Fruit fly (Drosophila melanogaster) whole organism, embryonic: ENCODE results near the gene CG6652.

ENCODE experiments used
- ATbp ChIP-seq: fragments of 200-800 bp; sonication (Bioruptor generic); optimal IDR thresholded peaks from 2 replicates; lab custom pipeline; 2017; ENCODE audit warnings: missing biosample characterization, mild to moderate bottlenecking, missing genetic modification characterization, missing genetic modification reagents
- BtbVII ChIP-seq: fragments of 200-800 bp; sonication (Bioruptor generic); optimal IDR thresholded peaks from 3 replicates; lab custom pipeline; 2017; ENCODE audit warnings: missing biosample characterization, mild to moderate bottlenecking, missing genetic modification characterization
- CG10431 ChIP-seq: fragments of 200-800 bp; sonication (Bioruptor generic); optimal IDR thresholded peaks from 3 replicates; lab custom pipeline; 2018; ENCODE audit warnings: missing biosample characterization, mild to moderate bottlenecking, missing genetic modification characterization
- CG12744 ChIP-seq: fragments of 200-800 bp; sonication (Bioruptor generic); optimal IDR thresholded peaks from 2 replicates; lab custom pipeline; 2016; ENCODE audit warnings: missing biosample characterization, missing genetic modification characterization
- CG13424 ChIP-seq: fragments of 200-800 bp; sonication (Bioruptor generic); optimal IDR thresholded peaks from 2 replicates; lab custom pipeline; 2019; ENCODE audit warnings: missing biosample characterization, mild to moderate bottlenecking, missing genetic modification characterization, moderate library complexity
- CG14050 ChIP-seq: fragments of 200-800 bp; sonication (Bioruptor generic); IDR thresholded peaks from 3 replicates; pipeline ENCODE4 v1.3.6; 2022; ENCODE audit warnings: missing biosample characterization, missing genetic modification characterization
- CG14667 ChIP-seq: fragments of 200-800 bp; sonication (Bioruptor generic); IDR thresholded peaks from 2 replicates; pipeline ENCODE4 v1.3.6; 2022; ENCODE audit warnings: missing biosample characterization, missing genetic modification characterization
- CG1529 ChIP-seq: fragments of 200-800 bp; sonication (Bioruptor generic); optimal IDR thresholded peaks from 3 replicates; lab custom pipeline; 2018; ENCODE audit warnings: missing biosample characterization, missing genetic modification characterization
- CG15514 ChIP-seq: fragments of 200-800 bp; sonication (Bioruptor generic); optimal IDR thresholded peaks from 3 replicates; lab custom pipeline; 2017; ENCODE audit warnings: missing biosample characterization, missing genetic modification characterization, mild to moderate bottlenecking, moderate library complexity, missing genetic modification reagents
- CG1603 ChIP-seq: fragments of 200-800 bp; sonication (Bioruptor generic); optimal IDR thresholded peaks from 2 replicates; lab custom pipeline; 2019; ENCODE audit warnings: missing biosample characterization, mild to moderate bottlenecking, missing genetic modification characterization, moderate library complexity
- CG16813 ChIP-seq: fragments of 200-800 bp; sonication (Bioruptor generic); IDR thresholded peaks from 3 replicates; pipeline ENCODE4 v1.3.6; 2022; ENCODE audit warnings: missing biosample characterization, missing genetic modification characterization; ENCODE audit not compliant: partially characterized antibody
- CG16863 ChIP-seq: fragments of 200-800 bp; sonication (Bioruptor generic); optimal IDR thresholded peaks from 3 replicates; lab custom pipeline; 2016; ENCODE audit warnings: missing biosample characterization, missing genetic modification characterization
- CG17612 ChIP-seq: fragments of 200-800 bp; sonication (Bioruptor generic); IDR thresholded peaks from 2 replicates; pipeline ENCODE4 v1.3.6; 2022; ENCODE audit warnings: missing biosample characterization, missing genetic modification characterization
- CG3726 ChIP-seq: fragments of 200-800 bp; sonication (Bioruptor generic); IDR thresholded peaks from 3 replicates; pipeline ENCODE4, ENCODE4 v1.3.6; 2022; ENCODE audit warnings: missing biosample characterization, missing genetic modification characterization
- CG3847 ChIP-seq: fragments of 200-800 bp; sonication (Bioruptor generic); IDR thresholded peaks from 2 replicates; pipeline ENCODE4 v1.3.6; 2022; ENCODE audit warnings: missing biosample characterization, missing genetic modification characterization
- CG42726 ChIP-seq: fragments of 200-800 bp; sonication (Bioruptor generic); IDR thresholded peaks from 2 replicates; pipeline ENCODE4 v1.3.6; 2022; ENCODE audit warnings: missing biosample characterization, missing genetic modification characterization; ENCODE audit not compliant: partially characterized antibody
- CG6272 ChIP-seq: fragments of 200-800 bp; sonication (Bioruptor generic); IDR thresholded peaks from 2 replicates; pipeline ENCODE4 v1.3.6; 2022; ENCODE audit warnings: missing biosample characterization, missing genetic modification characterization
- CG6689 ChIP-seq: fragments of 200-800 bp; sonication (Bioruptor generic); IDR thresholded peaks from 2 replicates; pipeline ENCODE4 v1.3.6; 2022; ENCODE audit warnings: missing biosample characterization, missing genetic modification characterization
- CG6765 ChIP-seq: fragments of 200-800 bp; sonication (Bioruptor generic); optimal IDR thresholded peaks from 3 replicates; lab custom pipeline; 2017; ENCODE audit warnings: missing biosample characterization, mild to moderate bottlenecking, missing genetic modification characterization
- CG7357 ChIP-seq: fragments of 200-800 bp; sonication (Bioruptor generic); IDR thresholded peaks from 3 replicates; pipeline ENCODE4 v1.3.6; 2022; ENCODE audit warnings: missing biosample characterization, missing genetic modification characterization
- CG8359 ChIP-seq: fragments of 200-800 bp; sonication (Bioruptor generic); optimal IDR thresholded peaks from 2 replicates; lab custom pipeline; 2017; ENCODE audit warnings: missing biosample characterization, mild to moderate bottlenecking, missing genetic modification characterization, borderline replicate concordance
- CrebB ChIP-seq: fragments of 200-800 bp; sonication (Bioruptor generic); optimal IDR thresholded peaks from 3 replicates; lab custom pipeline; 2018; ENCODE audit warnings: missing biosample characterization, mild to moderate bottlenecking, missing genetic modification characterization
- Dbx ChIP-seq: fragments of 200-800 bp; sonication (Bioruptor generic); IDR thresholded peaks from 3 replicates; pipeline ENCODE4 v1.3.6; 2022; ENCODE audit warnings: missing biosample characterization, missing genetic modification characterization
- Dek ChIP-seq: fragments of 200-800 bp; sonication (Bioruptor generic); optimal IDR thresholded peaks from 3 replicates; lab custom pipeline; 2019; ENCODE audit warnings: missing biosample characterization, mild to moderate bottlenecking, missing genetic modification characterization, moderate library complexity
- Dp ChIP-seq: fragments of 200-800 bp; sonication (Bioruptor generic); optimal IDR thresholded peaks from 2 replicates; lab custom pipeline; 2018; ENCODE audit warnings: missing biosample characterization, mild to moderate bottlenecking, missing genetic modification characterization, moderate library complexity
- Fer1 ChIP-seq: fragments of 200-800 bp; sonication (Bioruptor generic); optimal IDR thresholded peaks from 2 replicates; lab custom pipeline; 2017; ENCODE audit warnings: missing biosample characterization, mild to moderate bottlenecking, missing genetic modification characterization
- Hmx ChIP-seq: fragments of 200-800 bp; sonication (Bioruptor generic); optimal IDR thresholded peaks from 2 replicates; lab custom pipeline; 2016; ENCODE audit warnings: missing biosample characterization, missing genetic modification characterization
- Hr78 ChIP-seq, 2 experiments: fragments of 200-800 bp in 1 of 2; fragments of >200 bp in 1 of 2; sonication (Bioruptor generic) in 1 of 2; optimal IDR thresholded peaks; 2 replicates each; lab custom pipeline; 2017 to 2019; ENCODE audit warnings: missing biosample characterization in 2 of 2, missing genetic modification characterization in 2 of 2, mild to moderate bottlenecking in 1 of 2, moderate library complexity in 1 of 2
- Kr ChIP-seq: fragments of 200-800 bp; sonication (Bioruptor generic); optimal IDR thresholded peaks from 2 replicates; lab custom pipeline; 2017; ENCODE audit warnings: missing biosample characterization, mild to moderate bottlenecking, missing genetic modification characterization
- Oli ChIP-seq: fragments of 200-800 bp; sonication (Bioruptor generic); optimal IDR thresholded peaks from 2 replicates; lab custom pipeline; 2018; ENCODE audit warnings: missing biosample characterization, mild to moderate bottlenecking, missing genetic modification characterization, moderate library complexity
- PHDP ChIP-seq: fragments of 200-800 bp; sonication (Bioruptor generic); optimal IDR thresholded peaks from 3 replicates; lab custom pipeline; 2018; ENCODE audit warnings: missing biosample characterization, mild to moderate bottlenecking, missing genetic modification characterization, moderate library complexity
- Six4 ChIP-seq: fragments of 200-800 bp; sonication (Bioruptor generic); optimal IDR thresholded peaks from 2 replicates; lab custom pipeline; 2016; ENCODE audit warnings: missing biosample characterization, missing genetic modification characterization
- Ssrp ChIP-seq: fragments of 200-800 bp; sonication (Bioruptor generic); optimal IDR thresholded peaks from 2 replicates; lab custom pipeline; 2018; ENCODE audit warnings: missing biosample characterization, mild to moderate bottlenecking, missing genetic modification characterization, moderate library complexity
- Stat92E ChIP-seq, 3 experiments: fragments of >200 bp in 2 of 3; fragments of 200-800 bp in 1 of 3; sonication (Bioruptor generic) in 1 of 3; optimal IDR thresholded peaks; 2 replicates each; lab custom pipeline; 2017 to 2019; ENCODE audit warnings: missing biosample characterization in 3 of 3, missing genetic modification characterization in 3 of 3, mild to moderate bottlenecking in 1 of 3, moderate library complexity in 1 of 3
- amos ChIP-seq: fragments of 200-800 bp; sonication (Bioruptor generic); IDR thresholded peaks from 2 replicates; pipeline ENCODE4 v1.3.6; 2022; ENCODE audit warnings: missing biosample characterization, missing genetic modification characterization; ENCODE audit not compliant: partially characterized antibody
- aop ChIP-seq: fragments of 200-800 bp; sonication (Bioruptor generic); IDR thresholded peaks from 2 replicates; pipeline ENCODE4 v1.3.6; 2022; ENCODE audit warnings: missing biosample characterization, missing genetic modification characterization
- az2 ChIP-seq: fragments of 200-800 bp; sonication (Bioruptor generic); optimal IDR thresholded peaks from 3 replicates; lab custom pipeline; 2016; ENCODE audit warnings: missing biosample characterization, missing genetic modification characterization
- gfzf ChIP-seq: fragments of 200-800 bp; sonication (Bioruptor generic); optimal IDR thresholded peaks from 2 replicates; lab custom pipeline; 2016; ENCODE audit warnings: missing biosample characterization, mild to moderate bottlenecking, missing genetic modification characterization, moderate library complexity
- gsb-n ChIP-seq: fragments of 200-800 bp; sonication (Bioruptor generic); optimal IDR thresholded peaks from 3 replicates; lab custom pipeline; 2018; ENCODE audit warnings: missing biosample characterization, mild to moderate bottlenecking, missing genetic modification characterization
- h ChIP-seq: fragments of >200 bp; optimal IDR thresholded peaks from 2 replicates; lab custom pipeline; 2017
- lov ChIP-seq, 2 experiments: fragments of 200-800 bp in 1 of 2; fragments of >200 bp in 1 of 2; sonication (Bioruptor generic) in 1 of 2; IDR thresholded peaks in 1 of 2; optimal IDR thresholded peaks in 1 of 2; 2 replicates in 1 of 2; 3 replicates in 1 of 2; pipeline versions ENCODE4 v1.3.6 to Lab custom; 2017 to 2022; ENCODE audit warnings: missing biosample characterization in 1 of 2, missing genetic modification characterization in 1 of 2
- nmo ChIP-seq: fragments of 200-800 bp; sonication (Bioruptor generic); optimal IDR thresholded peaks from 2 replicates; lab custom pipeline; 2018; ENCODE audit warnings: missing biosample characterization, mild to moderate bottlenecking, missing genetic modification characterization, moderate library complexity
- sna ChIP-seq: fragments of 200-800 bp; sonication (Bioruptor generic); IDR thresholded peaks from 2 replicates; pipeline ENCODE4 v1.3.6; 2022; ENCODE audit warnings: missing biosample characterization, missing genetic modification characterization; ENCODE audit not compliant: partially characterized antibody
- tll ChIP-seq, 2 experiments: fragments of 200-800 bp in 1 of 2; fragments of >200 bp in 1 of 2; sonication (Bioruptor generic) in 1 of 2; optimal IDR thresholded peaks; 2 replicates each; lab custom pipeline; 2017 to 2019; ENCODE audit warnings: missing biosample characterization in 2 of 2, missing genetic modification characterization in 2 of 2, mild to moderate bottlenecking in 1 of 2, moderate library complexity in 1 of 2
- twi ChIP-seq: fragments of 200-800 bp; optimal IDR thresholded peaks from 2 replicates; lab custom pipeline; 2019; ENCODE audit warnings: missing biosample characterization, mild to moderate bottlenecking, missing genetic modification characterization, moderate library complexity
- yki ChIP-seq: fragments of >200 bp; optimal IDR thresholded peaks from 3 replicates; lab custom pipeline; 2018
- z ChIP-seq: fragments of 200-800 bp; sonication (Bioruptor generic); IDR thresholded peaks from 3 replicates; pipeline ENCODE4 v1.3.6; 2022; ENCODE audit warnings: missing biosample characterization, missing genetic modification characterization
- zfh2 ChIP-seq: fragments of 200-800 bp; sonication (Bioruptor generic); optimal IDR thresholded peaks from 2 replicates; lab custom pipeline; 2016; ENCODE audit warnings: missing biosample characterization, missing genetic modification characterization

CG6652 gene

DNA sequence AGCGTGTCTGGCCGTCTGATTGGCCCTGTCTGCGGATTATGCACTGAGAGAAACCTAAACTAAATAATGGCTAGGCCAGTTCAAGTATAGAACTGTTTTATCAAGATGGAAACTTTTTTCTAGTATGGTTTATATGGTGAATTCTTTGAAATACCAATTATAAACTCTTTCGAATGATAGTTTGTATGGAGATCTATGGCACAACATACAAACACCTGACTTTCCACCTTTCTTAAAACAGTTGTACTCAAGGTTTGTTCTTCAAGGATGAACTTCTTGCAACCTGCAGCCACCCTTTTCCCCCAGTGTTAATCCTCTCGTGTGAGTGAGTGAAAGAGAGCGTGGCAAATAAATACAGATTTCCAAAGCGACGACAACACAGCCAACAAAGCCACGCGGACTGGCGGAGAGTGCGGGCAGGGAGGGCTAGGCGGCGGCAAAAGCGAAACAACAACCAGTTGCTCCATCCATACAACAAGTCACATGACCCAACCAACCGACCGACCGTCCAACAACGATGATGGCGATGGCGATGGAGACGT, 18.4 kb downstream of the CG6652 start (continued):
- TF ChIP-seq CG14667 (GFP tag; lab: Robert Waterston, UW) (peak; percentile 76), CG3726 (GFP tag; lab: Robert Waterston, UW) (peak; percentile 76; the same call in 2 of the 3 replicates), CG6272 (GFP tag; lab: Robert Waterston, UW) (peak; percentile 79), CG6765 (peak; percentile 75), lov (optimal IDR thresholded peaks at IDR 0.05; lab: Kevin White, UChicago) (no peak), lov (GFP tag; IDR thresholded peaks at IDR 0.05; lab: Robert Waterston, UW) (no peak; the same call in 2 of the 3 replicates), amos (GFP tag; lab: Robert Waterston, UW) (no peak), yki (lab: Kevin White, UChicago) (no peak), Fer1 (GFP tag; lab: Kevin White, UChicago) (peak; percentile 87), CG1603 (tag; lab: Kevin White, UChicago) (peak; percentile 71), Oli (tag; lab: Kevin White, UChicago) (peak; percentile 93), twi (tag; lab: Kevin White, UChicago) (peak; percentile 67), Hr78 (GFP tag; optimal IDR thresholded peaks at IDR 0.05; lab: Kevin White, UChicago) (peak in 1 of 2 experiments; percentile 58), CG13424 (peak; percentile 87), Six4 (GFP tag; lab: Kevin White, UChicago) (peak; percentile 86), Stat92E (GFP tag; optimal IDR thresholded peaks at IDR 0.05; lab: Kevin White, UChicago) (no peak), Dek (peak; percentile 88), az2 (GFP tag; lab: Kevin White, UChicago) (peak; percentile 82), CG8359 (GFP tag; lab: Kevin White, UChicago) (peak; percentile 8), CG10431 (peak; percentile 43), CG7357 (GFP tag; lab: Robert Waterston, UW) (peak; percentile 83), gsb-n (peak; percentile 63), Kr (no peak), CG1529 (GFP tag; lab: Kevin White, UChicago) (peak; percentile 70), CG16863 (peak; percentile 79), CG42726 (GFP tag; lab: Robert Waterston, UW) (0 out of 2 replicates have a peak, but pooled peaks have one; percentile 26), tll (GFP tag; optimal IDR thresholded peaks at IDR 0.05; lab: Kevin White, UChicago) (no peak), CG17612 (0 out of 2 replicates have a peak, but pooled peaks have one; percentile 35), CG15514 (peak; percentile 66), aop (GFP tag; lab: Robert Waterston, UW) (no peak), Dbx (GFP tag; lab: Robert Waterston, UW) (peak; percentile 83), CG16813 (no peak), ATbp (peak; percentile 70), gfzf (GFP tag; lab: Kevin White, UChicago) (no peak), nmo (GFP tag; lab: Kevin White, UChicago) (peak; percentile 93), CG14050 (GFP tag; lab: Robert Waterston, UW) (peak; percentile 76), PHDP (tag; lab: Kevin White, UChicago) (peak; percentile 90), Ssrp (peak; percentile 85), h (lab: Kevin White, UChicago) (no peak), CG12744 (peak; percentile 65), CG6689 (GFP tag; lab: Robert Waterston, UW) (peak; percentile 89), z (no peak), CG3847 (peak; percentile 88), BtbVII (GFP tag; lab: Kevin White, UChicago) (peak; percentile 81), CrebB (tag; lab: Kevin White, UChicago) (peak; percentile 52), sna (GFP tag; lab: Robert Waterston, UW) (no peak), zfh2 (GFP tag; lab: Kevin White, UChicago) (peak; percentile 86), Dp (GFP tag; lab: Kevin White, UChicago) (no peak), Hmx (peak; percentile 25)
